Fruit fly (Drosophila melanogaster) whole organism, embryonic: ENCODE measurements around the gene Swip-1.
A peak's percentile ranks its signal among the peaks of the same experiment; 100 is the strongest.

ENCODE experiments used
- ATbp ChIP-seq: fragments of 200-800 bp; sonication (Bioruptor generic); optimal IDR thresholded peaks from 2 replicates; lab custom pipeline; 2017; ENCODE audit warnings: missing biosample characterization, mild to moderate bottlenecking, missing genetic modification characterization, missing genetic modification reagents
- Adf1 ChIP-seq: fragments of 200-800 bp; sonication (Bioruptor generic); IDR thresholded peaks from 2 replicates; pipeline ENCODE4 v1.3.6; 2022; ENCODE audit warnings: missing biosample characterization, missing genetic modification characterization
- CG10147 ChIP-seq: fragments of 200-800 bp; sonication (Bioruptor generic); optimal IDR thresholded peaks from 2 replicates; lab custom pipeline; 2019; ENCODE audit warnings: missing biosample characterization, mild to moderate bottlenecking, missing genetic modification characterization, moderate library complexity
- CG10267 ChIP-seq: fragments of 200-800 bp; sonication (Bioruptor generic); optimal IDR thresholded peaks from 2 replicates; lab custom pipeline; 2018; ENCODE audit warnings: missing biosample characterization, mild to moderate bottlenecking, missing genetic modification characterization, moderate library complexity
- CG11695 ChIP-seq: fragments of 200-800 bp; sonication (Bioruptor generic); IDR thresholded peaks from 3 replicates; pipeline ENCODE4 v1.3.6; 2022; ENCODE audit warnings: missing biosample characterization, missing genetic modification characterization
- CG17359 ChIP-seq: fragments of 200-800 bp; sonication (Bioruptor generic); optimal IDR thresholded peaks from 3 replicates; lab custom pipeline; 2018; ENCODE audit warnings: missing biosample characterization, mild to moderate bottlenecking, missing genetic modification characterization, moderate library complexity
- CG17612 ChIP-seq: fragments of 200-800 bp; sonication (Bioruptor generic); IDR thresholded peaks from 2 replicates; pipeline ENCODE4 v1.3.6; 2022; ENCODE audit warnings: missing biosample characterization, missing genetic modification characterization
- CG18011 ChIP-seq: fragments of 200-800 bp; sonication (Bioruptor generic); optimal IDR thresholded peaks from 2 replicates; lab custom pipeline; 2017; ENCODE audit warnings: missing biosample characterization, missing genetic modification characterization, mild to moderate bottlenecking, moderate library complexity, missing genotype
- CG2116 ChIP-seq: fragments of 200-800 bp; sonication (Bioruptor generic); optimal IDR thresholded peaks from 3 replicates; lab custom pipeline; 2018; ENCODE audit warnings: missing biosample characterization, mild to moderate bottlenecking, missing genetic modification characterization
- CG2120 ChIP-seq: fragments of 200-800 bp; sonication (Bioruptor generic); optimal IDR thresholded peaks from 3 replicates; lab custom pipeline; 2016; ENCODE audit warnings: missing biosample characterization, missing genetic modification characterization
- CG2199 ChIP-seq: fragments of 200-800 bp; sonication (Bioruptor generic); IDR thresholded peaks from 3 replicates; pipeline ENCODE4 v1.3.6; 2022; ENCODE audit warnings: missing biosample characterization, missing genetic modification characterization
- CG31365 ChIP-seq: fragments of 200-800 bp; sonication (Bioruptor generic); optimal IDR thresholded peaks from 2 replicates; lab custom pipeline; 2018; ENCODE audit warnings: missing biosample characterization, mild to moderate bottlenecking, missing genetic modification characterization
- CG34422 ChIP-seq: fragments of 200-800 bp; sonication (Bioruptor generic); IDR thresholded peaks from 3 replicates; pipeline ENCODE4 v1.3.6; 2022; ENCODE audit warnings: missing biosample characterization, missing genetic modification characterization
- CG4424 ChIP-seq: fragments of 200-800 bp; sonication (Bioruptor generic); optimal IDR thresholded peaks from 3 replicates; lab custom pipeline; 2016; ENCODE audit warnings: missing biosample characterization, missing genetic modification characterization
- CG4820 ChIP-seq: fragments of 200-800 bp; sonication (Bioruptor generic); optimal IDR thresholded peaks from 3 replicates; lab custom pipeline; 2016; ENCODE audit warnings: missing biosample characterization, missing genetic modification characterization
- CG4854 ChIP-seq: fragments of 200-800 bp; sonication (Bioruptor generic); optimal IDR thresholded peaks from 2 replicates; lab custom pipeline; 2016; ENCODE audit warnings: missing biosample characterization, missing genetic modification characterization, inconsistent platforms
- CG9609 ChIP-seq: fragments of 200-800 bp; sonication (Bioruptor generic); optimal IDR thresholded peaks from 3 replicates; lab custom pipeline; 2016; ENCODE audit warnings: missing biosample characterization, missing genetic modification characterization
- CTCF ChIP-seq: fragments of 200-800 bp; sonication (Bioruptor generic); optimal IDR thresholded peaks from 2 replicates; lab custom pipeline; 2017; ENCODE audit warnings: missing biosample characterization, mild to moderate bottlenecking, missing genetic modification characterization, moderate library complexity
- Camta ChIP-seq: fragments of 200-800 bp; sonication (Bioruptor generic); optimal IDR thresholded peaks from 2 replicates; lab custom pipeline; 2016; ENCODE audit warnings: missing biosample characterization, missing genetic modification characterization
- HmgZ ChIP-seq: fragments of 200-800 bp; sonication (Bioruptor generic); optimal IDR thresholded peaks from 2 replicates; lab custom pipeline; 2018; ENCODE audit warnings: missing biosample characterization, mild to moderate bottlenecking, missing genetic modification characterization
- Hr3 ChIP-seq: fragments of 200-800 bp; sonication (Bioruptor generic); optimal IDR thresholded peaks from 3 replicates; lab custom pipeline; 2016; ENCODE audit warnings: missing biosample characterization, missing genetic modification characterization
- NfI ChIP-seq: fragments of 200-800 bp; sonication (Bioruptor generic); optimal IDR thresholded peaks from 3 replicates; lab custom pipeline; 2018; ENCODE audit warnings: missing biosample characterization, mild to moderate bottlenecking, missing genetic modification characterization, moderate library complexity
- Vsx1 ChIP-seq: fragments of 200-800 bp; sonication (Bioruptor generic); optimal IDR thresholded peaks from 2 replicates; lab custom pipeline; 2017; ENCODE audit warnings: missing biosample characterization, mild to moderate bottlenecking, missing genetic modification characterization, missing genetic modification reagents
- ab ChIP-seq: fragments of 200-800 bp; sonication (Bioruptor generic); optimal IDR thresholded peaks from 2 replicates; lab custom pipeline; 2016; ENCODE audit warnings: missing biosample characterization, missing genetic modification characterization
- ara ChIP-seq: fragments of 200-800 bp; sonication (Bioruptor generic); IDR thresholded peaks from 2 replicates; pipeline ENCODE4 v1.3.6; 2022; ENCODE audit warnings: missing biosample characterization, missing genetic modification characterization
- ase ChIP-seq: fragments of 200-800 bp; sonication (Bioruptor generic); IDR thresholded peaks from 3 replicates; pipeline ENCODE4 v1.3.6; 2022; ENCODE audit warnings: missing biosample characterization, missing genetic modification characterization
- bigmax ChIP-seq: fragments of 200-800 bp; sonication (Bioruptor generic); optimal IDR thresholded peaks from 2 replicates; lab custom pipeline; 2018; ENCODE audit warnings: missing biosample characterization, mild to moderate bottlenecking, missing genetic modification characterization
- btn ChIP-seq: fragments of 200-800 bp; sonication (Bioruptor generic); optimal IDR thresholded peaks from 2 replicates; lab custom pipeline; 2016; ENCODE audit warnings: missing biosample characterization, missing genetic modification characterization
- cg ChIP-seq: fragments of 200-800 bp; sonication (Bioruptor generic); optimal IDR thresholded peaks from 3 replicates; lab custom pipeline; 2019; ENCODE audit warnings: missing biosample characterization, mild to moderate bottlenecking, missing genetic modification characterization, moderate library complexity
- chm ChIP-seq: fragments of 200-800 bp; sonication (Bioruptor generic); IDR thresholded peaks from 2 replicates; pipeline ENCODE4 v1.3.6; 2022; ENCODE audit warnings: missing biosample characterization, missing genetic modification characterization
- croc ChIP-seq: fragments of 200-800 bp; sonication (Bioruptor generic); conservative IDR thresholded peaks from 3 replicates; pipeline ENCODE4 v1.3.6; 2022; ENCODE audit warnings: missing biosample characterization, missing genetic modification characterization
- crol ChIP-seq: fragments of 200-800 bp; sonication (Bioruptor generic); IDR thresholded peaks from 2 replicates; pipeline ENCODE4 v1.3.6; 2022; ENCODE audit warnings: missing biosample characterization, missing genetic modification characterization
- dmrt99B ChIP-seq: fragments of 200-800 bp; sonication (Bioruptor generic); optimal IDR thresholded peaks from 2 replicates; lab custom pipeline; 2018; ENCODE audit warnings: missing biosample characterization, mild to moderate bottlenecking, missing genetic modification characterization, moderate library complexity
- en ChIP-seq: fragments of 200-800 bp; sonication (Bioruptor generic); optimal IDR thresholded peaks from 2 replicates; lab custom pipeline; 2016; ENCODE audit warnings: missing biosample characterization, missing genetic modification characterization
- gce ChIP-seq: fragments of 200-800 bp; sonication (Bioruptor generic); IDR thresholded peaks from 3 replicates; pipeline ENCODE4 v1.3.6; 2022; ENCODE audit warnings: missing biosample characterization, missing genetic modification characterization
- gcm2 ChIP-seq: fragments of 200-800 bp; sonication (Bioruptor generic); optimal IDR thresholded peaks from 2 replicates; lab custom pipeline; 2016; ENCODE audit warnings: missing biosample characterization, missing genetic modification characterization
- grau ChIP-seq: fragments of 200-800 bp; optimal IDR thresholded peaks from 3 replicates; lab custom pipeline; 2019; ENCODE audit warnings: missing biosample characterization, mild to moderate bottlenecking, missing genetic modification characterization, moderate library complexity
- ham ChIP-seq: fragments of 200-800 bp; sonication (Bioruptor generic); IDR thresholded peaks from 2 replicates; pipeline ENCODE4 v1.3.6; 2022; ENCODE audit warnings: missing biosample characterization, missing genetic modification characterization
- her ChIP-seq: fragments of 200-800 bp; sonication (Bioruptor generic); optimal IDR thresholded peaks from 2 replicates; lab custom pipeline; 2016; ENCODE audit warnings: missing biosample characterization, missing genetic modification characterization
- lilli ChIP-seq: fragments of 200-800 bp; sonication (Bioruptor generic); optimal IDR thresholded peaks from 3 replicates; lab custom pipeline; 2016; ENCODE audit warnings: missing biosample characterization, missing genetic modification characterization
- lola ChIP-seq, 3 experiments: fragments of >200 bp in 2 of 3; fragments of 200-800 bp in 1 of 3; sonication (Bioruptor generic) in 1 of 3; optimal IDR thresholded peaks; 2 replicates each; lab custom pipeline; 2017 to 2019; ENCODE audit warnings: missing biosample characterization in 3 of 3, missing genetic modification characterization in 3 of 3, mild to moderate bottlenecking in 1 of 3, moderate library complexity in 1 of 3
- lov ChIP-seq, 2 experiments: fragments of 200-800 bp in 1 of 2; fragments of >200 bp in 1 of 2; sonication (Bioruptor generic) in 1 of 2; IDR thresholded peaks in 1 of 2; optimal IDR thresholded peaks in 1 of 2; 2 replicates in 1 of 2; 3 replicates in 1 of 2; pipeline versions ENCODE4 v1.3.6 to Lab custom; 2017 to 2022; ENCODE audit warnings: missing biosample characterization in 1 of 2, missing genetic modification characterization in 1 of 2
- maf-S ChIP-seq: fragments of 200-800 bp; sonication (Bioruptor generic); optimal IDR thresholded peaks from 2 replicates; lab custom pipeline; 2016; ENCODE audit warnings: missing biosample characterization, missing genetic modification characterization
- mirr ChIP-seq: fragments of 200-800 bp; sonication (Bioruptor generic); optimal IDR thresholded peaks from 3 replicates; lab custom pipeline; 2018; ENCODE audit warnings: missing biosample characterization, mild to moderate bottlenecking, missing genetic modification characterization
- row ChIP-seq: fragments of 200-800 bp; sonication (Bioruptor generic); IDR thresholded peaks from 3 replicates; pipeline ENCODE4 v1.3.6; 2022; ENCODE audit warnings: missing biosample characterization, missing genetic modification characterization
- shn ChIP-seq: fragments of 200-800 bp; sonication (Bioruptor generic); optimal IDR thresholded peaks from 3 replicates; lab custom pipeline; 2016; ENCODE audit warnings: missing biosample characterization, missing genetic modification characterization
- slp2 ChIP-seq: fragments of 200-800 bp; sonication (Bioruptor generic); optimal IDR thresholded peaks from 2 replicates; lab custom pipeline; 2016; ENCODE audit warnings: missing biosample characterization, missing genetic modification characterization
- sr ChIP-seq: fragments of 200-800 bp; sonication (Bioruptor generic); IDR thresholded peaks from 3 replicates; pipeline ENCODE4 v1.3.6; 2022; ENCODE audit warnings: missing biosample characterization, missing genetic modification characterization
- trh ChIP-seq: fragments of 200-800 bp; sonication (Bioruptor generic); optimal IDR thresholded peaks from 2 replicates; lab custom pipeline; 2016; ENCODE audit warnings: missing biosample characterization, missing genetic modification characterization
- tx ChIP-seq: fragments of 200-800 bp; sonication (Bioruptor generic); optimal IDR thresholded peaks from 2 replicates; lab custom pipeline; 2016; ENCODE audit warnings: missing biosample characterization, missing genetic modification characterization
- vfl ChIP-seq: fragments of 200-800 bp; sonication (Bioruptor generic); optimal IDR thresholded peaks from 2 replicates; lab custom pipeline; 2016; ENCODE audit warnings: missing biosample characterization, missing genetic modification characterization
- zen ChIP-seq: fragments of 200-800 bp; sonication (Bioruptor generic); optimal IDR thresholded peaks from 3 replicates; lab custom pipeline; 2018; ENCODE audit warnings: missing biosample characterization, mild to moderate bottlenecking, missing genetic modification characterization, moderate library complexity

The Swip-1 gene

DNA sequence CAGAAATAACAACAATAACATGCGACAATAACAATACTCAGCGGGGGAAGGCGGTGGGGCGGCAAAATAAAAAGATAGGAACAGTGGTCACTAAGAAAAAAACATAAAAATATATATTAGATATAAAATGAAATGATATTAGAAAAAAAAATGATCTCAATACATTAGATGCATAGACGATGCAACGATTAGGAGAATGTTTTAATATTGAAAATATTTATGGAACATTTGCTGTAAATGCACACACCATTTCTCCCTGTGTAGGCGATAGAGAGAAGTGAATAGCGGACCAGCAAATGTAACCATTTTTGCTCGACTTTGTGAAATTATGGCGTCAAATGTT is 20.9 kb downstream of the Swip-1 start (continued):
- no peak for TF ChIP-seq cg (GFP tag; lab: Kevin White, UChicago)
- peak; percentile 69 for TF ChIP-seq HmgZ (tag; lab: Kevin White, UChicago)
- peak; percentile 47 for TF ChIP-seq Hr3 (GFP tag; lab: Kevin White, UChicago)
- no peak for TF ChIP-seq btn (GFP tag; lab: Kevin White, UChicago)
- no peak for TF ChIP-seq sr (GFP tag; lab: Robert Waterston, UW)
- peak; percentile 71 for TF ChIP-seq ara (GFP tag; lab: Robert Waterston, UW)
- no peak for TF ChIP-seq CG2116 (GFP tag; lab: Kevin White, UChicago)
- TF ChIP-seq ab (GFP tag; lab: Kevin White, UChicago): no peak
- TF ChIP-seq mirr (GFP tag; lab: Kevin White, UChicago): no peak
- peak; percentile 81 for TF ChIP-seq crol (GFP tag; lab: Robert Waterston, UW)
- peak; percentile 73 for TF ChIP-seq NfI (GFP tag; lab: Kevin White, UChicago)
- TF ChIP-seq CG10147 (GFP tag; lab: Kevin White, UChicago): peak; percentile 75
- TF ChIP-seq her (GFP tag; lab: Kevin White, UChicago): no peak
- TF ChIP-seq CG17612: peak; percentile 78
- peak; percentile 77 for TF ChIP-seq Adf1 (GFP tag; lab: Robert Waterston, UW)
- TF ChIP-seq CG2120 (GFP tag; lab: Kevin White, UChicago): peak; percentile 86
- TF ChIP-seq CG4820 (GFP tag; lab: Kevin White, UChicago): peak; percentile 34
- peak; percentile 27 for TF ChIP-seq ATbp (GFP tag; lab: Kevin White, UChicago)
- TF ChIP-seq CTCF (GFP tag; lab: Kevin White, UChicago): no peak
- TF ChIP-seq trh (GFP tag; lab: Kevin White, UChicago): no peak
- TF ChIP-seq ase (GFP tag; lab: Robert Waterston, UW): peak; percentile 81
- peak; percentile 52 for TF ChIP-seq CG10267 (tag; lab: Kevin White, UChicago)
- peak; percentile 44 for TF ChIP-seq CG31365
- no peak for TF ChIP-seq en (GFP tag; lab: Kevin White, UChicago)
- TF ChIP-seq CG17359 (tag; lab: Kevin White, UChicago): peak; percentile 78
- TF ChIP-seq CG18011 (GFP tag; lab: Kevin White, UChicago): peak; percentile 31
- TF ChIP-seq row: peak; percentile 95
- TF ChIP-seq CG34422: peak; percentile 89
- peak; percentile 78 for TF ChIP-seq lilli (GFP tag; lab: Kevin White, UChicago)
- TF ChIP-seq shn (GFP tag; lab: Kevin White, UChicago): no peak
- TF ChIP-seq CG4854: peak; percentile 45
- peak; percentile 56 for TF ChIP-seq croc (GFP tag; lab: Robert Waterston, UW)
- TF ChIP-seq gcm2: peak; percentile 0
- peak; percentile 94 for TF ChIP-seq CG11695 (GFP tag; lab: Robert Waterston, UW)
- no peak for TF ChIP-seq lov (optimal IDR thresholded peaks at IDR 0.05; lab: Kevin White, UChicago)
- TF ChIP-seq lov (GFP tag; IDR thresholded peaks at IDR 0.05; lab: Robert Waterston, UW): no peak
- peak; percentile 28 for TF ChIP-seq tx (GFP tag; lab: Kevin White, UChicago)
- TF ChIP-seq dmrt99B (tag; lab: Kevin White, UChicago): peak; percentile 76
- TF ChIP-seq bigmax (GFP tag; lab: Kevin White, UChicago): no peak
- TF ChIP-seq slp2 (GFP tag; lab: Kevin White, UChicago): peak; percentile 44
- peak; percentile 88 for TF ChIP-seq grau
- peak; percentile 63; the same call in 1 of the 3 replicates for TF ChIP-seq CG2199 (GFP tag; lab: Robert Waterston, UW)
- TF ChIP-seq CG9609 (GFP tag; lab: Kevin White, UChicago): peak; percentile 15
- TF ChIP-seq Camta (GFP tag; lab: Kevin White, UChicago): no peak
- TF ChIP-seq maf-S: peak; percentile 38
- peak; percentile 65; the same call in 1 of the 3 replicates for TF ChIP-seq gce (GFP tag; lab: Robert Waterston, UW)
- TF ChIP-seq lola (GFP tag; optimal IDR thresholded peaks at IDR 0.05; lab: Kevin White, UChicago): peak in 1 of 3 experiments; percentile 6
- TF ChIP-seq CG4424 (GFP tag; lab: Kevin White, UChicago): peak; percentile 69
- peak; percentile 72 for TF ChIP-seq zen
- TF ChIP-seq Vsx1 (GFP tag; lab: Kevin White, UChicago): peak; percentile 37
- peak; percentile 19 for TF ChIP-seq vfl (GFP tag; lab: Kevin White, UChicago)
- peak; percentile 68; the same call in 1 of the 2 replicates for TF ChIP-seq chm
- peak; percentile 90 for TF ChIP-seq ham (GFP tag; lab: Robert Waterston, UW)
